Fruit fly (Drosophila melanogaster): Measurements from ENCODE around the gene Prestin.

Gene Prestin

dm6 chr3L:17856655-17857479 lies 50.7 kb downstream of the Prestin start, which contains the start of gene CG5535 (continued):
- TF ChIP-seq zf30C (GFP tag; optimal IDR thresholded peaks at IDR 0.05) = no peak
- TF ChIP-seq HHEX (GFP tag; optimal IDR thresholded peaks at IDR 0.05) = peak; percentile 66
- peak; percentile 42 to 60 for TF ChIP-seq Trl (optimal IDR thresholded peaks at IDR 0.05)
- peak; percentile 69 for TF ChIP-seq Trl (GFP tag; optimal IDR thresholded peaks at IDR 0.05)
- peak; percentile 66 for TF ChIP-seq slou (GFP tag; optimal IDR thresholded peaks at IDR 0.05)
- TF ChIP-seq CG16815 (GFP tag; optimal IDR thresholded peaks at IDR 0.05) = peak; percentile 86
- peak; percentile 81 for TF ChIP-seq CG13296 (GFP tag; optimal IDR thresholded peaks at IDR 0.05)
- no peak for TF ChIP-seq oc (tag; optimal IDR thresholded peaks at IDR 0.05)
- 0 out of 2 replicates have a peak, but pooled peaks have one; percentile 39 for TF ChIP-seq peb (GFP tag; IDR thresholded peaks at IDR 0.05)
- no peak for TF ChIP-seq hb (GFP tag; IDR thresholded peaks at IDR 0.05; ENCODE audit: partially characterized antibody)
- peak; percentile 69 for TF ChIP-seq cwo (GFP tag; optimal IDR thresholded peaks at IDR 0.05)
- TF ChIP-seq CG4617 (GFP tag; optimal IDR thresholded peaks at IDR 0.05; ENCODE audit: borderline replicate concordance) = peak; percentile 7
- TF ChIP-seq CG17802 (tag; optimal IDR thresholded peaks at IDR 0.05) = peak; percentile 8
- TF ChIP-seq Chrac-16 (GFP tag; optimal IDR thresholded peaks at IDR 0.05) = peak; percentile 64
- peak; percentile 73 for TF ChIP-seq Nf-YB (GFP tag; optimal IDR thresholded peaks at IDR 0.05)
- TF ChIP-seq Dip2 (GFP tag; IDR thresholded peaks at IDR 0.05) = no peak
- TF ChIP-seq Rfx (GFP tag; IDR thresholded peaks at IDR 0.05) = peak; percentile 88
- TF ChIP-seq mirr (GFP tag; optimal IDR thresholded peaks at IDR 0.05) = peak; percentile 36
- no peak for TF ChIP-seq CG3995 (GFP tag; optimal IDR thresholded peaks at IDR 0.05)
- TF ChIP-seq MESR4 (GFP tag; optimal IDR thresholded peaks at IDR 0.05) = peak; percentile 9
- TF ChIP-seq Dll (GFP tag; IDR thresholded peaks at IDR 0.05; ENCODE audit: partially characterized antibody) = no peak
- TF ChIP-seq Bgb (GFP tag; IDR thresholded peaks at IDR 0.05; ENCODE audit: partially characterized antibody) = no peak
- peak; percentile 65 for TF ChIP-seq schlank (tag; optimal IDR thresholded peaks at IDR 0.05)
- no peak for TF ChIP-seq hkb (optimal IDR thresholded peaks at IDR 0.05)
- peak; percentile 47; the same call in 1 of the 2 replicates for TF ChIP-seq hkb (GFP tag; IDR thresholded peaks at IDR 0.05)
- peak; percentile 61 for TF ChIP-seq YL-1 (GFP tag; optimal IDR thresholded peaks at IDR 0.05)
- peak; percentile 49 for TF ChIP-seq CG14667 (GFP tag; IDR thresholded peaks at IDR 0.05)
- peak; percentile 68 to 81 for TF ChIP-seq bsh (GFP tag; optimal IDR thresholded peaks at IDR 0.05)
- TF ChIP-seq CG1529 (GFP tag; optimal IDR thresholded peaks at IDR 0.05) = peak; percentile 68
- TF ChIP-seq CG7372 (GFP tag; IDR thresholded peaks at IDR 0.05) = peak; percentile 52; the same call in 1 of the 2 replicates
- TF ChIP-seq CG12744 (GFP tag; optimal IDR thresholded peaks at IDR 0.05) = no peak
- peak; percentile 83 for TF ChIP-seq nerfin-1 (tag; optimal IDR thresholded peaks at IDR 0.05)
- peak; percentile 68; the same call in 1 of the 2 replicates for TF ChIP-seq aop (GFP tag; IDR thresholded peaks at IDR 0.05)
- no peak for TF ChIP-seq pfk (GFP tag; optimal IDR thresholded peaks at IDR 0.05)
- peak; percentile 91 for TF ChIP-seq CG9727 (GFP tag; optimal IDR thresholded peaks at IDR 0.05)
- peak; percentile 78 for TF ChIP-seq CG12104 (GFP tag; optimal IDR thresholded peaks at IDR 0.05)
- peak; percentile 82 for TF ChIP-seq org-1 (GFP tag; optimal IDR thresholded peaks at IDR 0.05)
- TF ChIP-seq phol (tag; optimal IDR thresholded peaks at IDR 0.05) = peak; percentile 84
- no peak for TF ChIP-seq CG4854 (GFP tag; optimal IDR thresholded peaks at IDR 0.05)
- peak; percentile 75 for TF ChIP-seq Hand (GFP tag; optimal IDR thresholded peaks at IDR 0.05)
- TF ChIP-seq CG42726 (GFP tag; IDR thresholded peaks at IDR 0.05; ENCODE audit: partially characterized antibody) = no peak
- TF ChIP-seq zfh1 (GFP tag; IDR thresholded peaks at IDR 0.05) = peak; percentile 76; the same call in 2 of the 3 replicates
- peak; percentile 85 for TF ChIP-seq Hr3 (GFP tag; optimal IDR thresholded peaks at IDR 0.05)
- peak; percentile 71 for TF ChIP-seq twi (tag; optimal IDR thresholded peaks at IDR 0.05)
- TF ChIP-seq Fer3 (tag; optimal IDR thresholded peaks at IDR 0.05) = peak; percentile 48
- TF ChIP-seq Ada2b (GFP tag; IDR thresholded peaks at IDR 0.05) = peak; percentile 33
- TF ChIP-seq CG12391 (tag; optimal IDR thresholded peaks at IDR 0.05) = peak; percentile 88
- TF ChIP-seq CG14441 (GFP tag; IDR thresholded peaks at IDR 0.05) = peak; percentile 76
